Fruit fly (Drosophila melanogaster) whole organism, embryonic: ENCODE data around the gene PK1-R.

Experiments used
- Abd-B ChIP-seq: fragments of 200-800 bp; sonication (Bioruptor generic); optimal IDR thresholded peaks from 2 replicates; lab custom pipeline; 2018; ENCODE audit warnings: missing biosample characterization, mild to moderate bottlenecking, missing genetic modification characterization, moderate library complexity
- Bgb ChIP-seq: fragments of 200-800 bp; sonication (Bioruptor generic); IDR thresholded peaks from 2 replicates; pipeline ENCODE4 v1.3.6; 2022; ENCODE audit warnings: missing biosample characterization, missing genetic modification characterization; ENCODE audit not compliant: partially characterized antibody
- CG10267 ChIP-seq: fragments of 200-800 bp; sonication (Bioruptor generic); optimal IDR thresholded peaks from 2 replicates; lab custom pipeline; 2018; ENCODE audit warnings: missing biosample characterization, mild to moderate bottlenecking, missing genetic modification characterization, moderate library complexity
- CG11398 ChIP-seq: fragments of 200-800 bp; sonication (Bioruptor generic); optimal IDR thresholded peaks from 2 replicates; lab custom pipeline; 2016; ENCODE audit warnings: missing biosample characterization, missing genetic modification characterization
- CG11695 ChIP-seq: fragments of 200-800 bp; sonication (Bioruptor generic); IDR thresholded peaks from 3 replicates; pipeline ENCODE4 v1.3.6; 2022; ENCODE audit warnings: missing biosample characterization, missing genetic modification characterization
- CG12942 ChIP-seq: fragments of 200-800 bp; sonication (Bioruptor generic); optimal IDR thresholded peaks from 3 replicates; lab custom pipeline; 2016; ENCODE audit warnings: missing biosample characterization, missing genetic modification characterization
- CG13775 ChIP-seq: fragments of 200-800 bp; sonication (Bioruptor generic); optimal IDR thresholded peaks from 3 replicates; lab custom pipeline; 2017; ENCODE audit warnings: missing biosample characterization, mild to moderate bottlenecking, missing genetic modification characterization
- CG1647 ChIP-seq: fragments of 200-800 bp; sonication (Bioruptor generic); optimal IDR thresholded peaks from 3 replicates; lab custom pipeline; 2016; ENCODE audit warnings: missing biosample characterization, missing genetic modification characterization
- CG17912 ChIP-seq: fragments of 200-800 bp; sonication (Bioruptor generic); optimal IDR thresholded peaks from 2 replicates; lab custom pipeline; 2018; ENCODE audit warnings: missing biosample characterization, mild to moderate bottlenecking, missing genetic modification characterization
- CG30403 ChIP-seq: fragments of 200-800 bp; sonication (Bioruptor generic); optimal IDR thresholded peaks from 3 replicates; lab custom pipeline; 2016; ENCODE audit warnings: missing biosample characterization, missing genetic modification characterization
- CG30431 ChIP-seq: fragments of 200-800 bp; sonication (Bioruptor generic); optimal IDR thresholded peaks from 2 replicates; lab custom pipeline; 2017; ENCODE audit warnings: missing biosample characterization, missing genetic modification characterization
- CG31224 ChIP-seq: fragments of 200-800 bp; sonication (Bioruptor generic); IDR thresholded peaks from 2 replicates; pipeline ENCODE4 v1.3.6; 2022; ENCODE audit warnings: missing biosample characterization, missing genetic modification characterization
- CG34224 ChIP-seq: fragments of 200-800 bp; sonication (Bioruptor generic); IDR thresholded peaks from 3 replicates; pipeline ENCODE4 v1.3.6; 2022; ENCODE audit warnings: missing biosample characterization, missing genetic modification characterization; ENCODE audit not compliant: partially characterized antibody
- CG3847 ChIP-seq: fragments of 200-800 bp; sonication (Bioruptor generic); IDR thresholded peaks from 2 replicates; pipeline ENCODE4 v1.3.6; 2022; ENCODE audit warnings: missing biosample characterization, missing genetic modification characterization
- CG6654 ChIP-seq: fragments of 200-800 bp; sonication (Bioruptor generic); optimal IDR thresholded peaks from 2 replicates; lab custom pipeline; 2017; ENCODE audit warnings: missing biosample characterization, mild to moderate bottlenecking, missing genetic modification characterization
- CG7357 ChIP-seq: fragments of 200-800 bp; sonication (Bioruptor generic); IDR thresholded peaks from 3 replicates; pipeline ENCODE4 v1.3.6; 2022; ENCODE audit warnings: missing biosample characterization, missing genetic modification characterization
- CG7786 ChIP-seq: fragments of 200-800 bp; sonication (Bioruptor generic); optimal IDR thresholded peaks from 2 replicates; lab custom pipeline; 2016; ENCODE audit warnings: missing biosample characterization, missing genetic modification characterization
- CG8290 ChIP-seq, 3 experiments: fragments of 200-800 bp; sonication (Bioruptor generic); optimal IDR thresholded peaks; 2 replicates each; lab custom pipeline; 2016 to 2019; ENCODE audit warnings: missing biosample characterization in 3 of 3, missing genetic modification characterization in 3 of 3, mild to moderate bottlenecking in 2 of 3, moderate library complexity in 1 of 3
- CG9437 ChIP-seq: fragments of 200-800 bp; sonication (Bioruptor generic); optimal IDR thresholded peaks from 2 replicates; lab custom pipeline; 2018; ENCODE audit warnings: missing biosample characterization, mild to moderate bottlenecking, missing genetic modification characterization
- D ChIP-seq, 2 experiments: fragments of 200-800 bp in 1 of 2; fragments of >200 bp in 1 of 2; sonication (Bioruptor generic) in 1 of 2; optimal IDR thresholded peaks; 2 replicates in 1 of 2; 3 replicates in 1 of 2; lab custom pipeline; 2017; ENCODE audit warnings: mild to moderate bottlenecking in 1 of 2, missing biosample characterization in 1 of 2, missing genetic modification characterization in 1 of 2, missing genetic modification reagents in 1 of 2
- Hr78 ChIP-seq, 2 experiments: fragments of 200-800 bp in 1 of 2; fragments of >200 bp in 1 of 2; sonication (Bioruptor generic) in 1 of 2; optimal IDR thresholded peaks; 2 replicates each; lab custom pipeline; 2017 to 2019; ENCODE audit warnings: missing biosample characterization in 2 of 2, missing genetic modification characterization in 2 of 2, mild to moderate bottlenecking in 1 of 2, moderate library complexity in 1 of 2
- Lim3 ChIP-seq: fragments of 200-800 bp; sonication (Bioruptor generic); IDR thresholded peaks from 2 replicates; pipeline ENCODE4 v1.3.6; 2022; ENCODE audit warnings: missing biosample characterization, missing genetic modification characterization
- MBD-R2 ChIP-seq: fragments of 200-800 bp; sonication (Bioruptor generic); IDR thresholded peaks from 2 replicates; pipeline ENCODE4 v1.3.6; 2022; ENCODE audit warnings: missing biosample characterization, missing genetic modification characterization
- NC2α ChIP-seq: fragments of 200-800 bp; sonication (Bioruptor generic); optimal IDR thresholded peaks from 2 replicates; lab custom pipeline; 2016; ENCODE audit warnings: missing biosample characterization, missing genetic modification characterization
- NC2β ChIP-seq: fragments of 200-800 bp; sonication (Bioruptor generic); optimal IDR thresholded peaks from 2 replicates; lab custom pipeline; 2016; ENCODE audit warnings: missing biosample characterization, missing genetic modification characterization
- Nf-YA ChIP-seq: fragments of 200-800 bp; sonication (Bioruptor generic); IDR thresholded peaks from 2 replicates; pipeline ENCODE4 v1.3.6; 2022; ENCODE audit warnings: missing biosample characterization, missing genetic modification characterization
- Optix ChIP-seq: fragments of 200-800 bp; sonication (Bioruptor generic); IDR thresholded peaks from 3 replicates; pipeline ENCODE4 v1.3.6; 2022; ENCODE audit warnings: missing biosample characterization, missing genetic modification characterization
- Pdp1 ChIP-seq, 2 experiments: fragments of 200-800 bp; sonication (Bioruptor generic); optimal IDR thresholded peaks; 3 replicates each; lab custom pipeline; 2016; ENCODE audit warnings: missing biosample characterization in 2 of 2, missing genetic modification characterization in 2 of 2, mild to moderate bottlenecking in 1 of 2, moderate library complexity in 1 of 2
- Ptx1 ChIP-seq: fragments of 200-800 bp; sonication (Bioruptor generic); IDR thresholded peaks from 2 replicates; pipeline ENCODE4 v1.3.6; 2022; ENCODE audit warnings: missing biosample characterization, missing genetic modification characterization
- bowl ChIP-seq: fragments of 200-800 bp; sonication (Bioruptor generic); IDR thresholded peaks from 2 replicates; pipeline ENCODE4 v1.3.6; 2022; ENCODE audit warnings: missing biosample characterization, missing genetic modification characterization
- cato ChIP-seq: fragments of 200-800 bp; sonication (Bioruptor generic); optimal IDR thresholded peaks from 2 replicates; lab custom pipeline; 2016; ENCODE audit warnings: missing biosample characterization, missing genetic modification characterization, borderline replicate concordance
- croc ChIP-seq: fragments of 200-800 bp; sonication (Bioruptor generic); conservative IDR thresholded peaks from 3 replicates; pipeline ENCODE4 v1.3.6; 2022; ENCODE audit warnings: missing biosample characterization, missing genetic modification characterization
- crp ChIP-seq, 2 experiments: fragments of 200-800 bp; sonication (Bioruptor generic); optimal IDR thresholded peaks; 2 replicates in 1 of 2; 3 replicates in 1 of 2; lab custom pipeline; 2017; ENCODE audit warnings: missing biosample characterization in 2 of 2, missing genetic modification characterization in 2 of 2, mild to moderate bottlenecking in 1 of 2, moderate library complexity in 1 of 2
- da ChIP-seq: fragments of 200-800 bp; sonication (Bioruptor generic); optimal IDR thresholded peaks from 2 replicates; lab custom pipeline; 2016; ENCODE audit warnings: missing biosample characterization, missing genetic modification characterization
- eve ChIP-seq, 2 experiments: fragments of >200 bp; optimal IDR thresholded peaks; 2 replicates each; lab custom pipeline; 2017; ENCODE audit warnings: missing biosample characterization in 2 of 2, missing genetic modification characterization in 2 of 2
- ewg ChIP-seq: fragments of 200-800 bp; sonication (Bioruptor generic); optimal IDR thresholded peaks from 3 replicates; lab custom pipeline; 2017; ENCODE audit warnings: mild to moderate bottlenecking, missing biosample characterization, missing genetic modification reagents, missing genetic modification characterization
- fd64A ChIP-seq: fragments of 200-800 bp; sonication (Bioruptor generic); optimal IDR thresholded peaks from 3 replicates; lab custom pipeline; 2018; ENCODE audit warnings: missing biosample characterization, mild to moderate bottlenecking, missing genetic modification characterization
- gem ChIP-seq: fragments of 200-800 bp; sonication (Bioruptor generic); optimal IDR thresholded peaks from 2 replicates; lab custom pipeline; 2019; ENCODE audit warnings: missing biosample characterization, mild to moderate bottlenecking, missing genetic modification characterization, moderate library complexity
- ken ChIP-seq: fragments of 200-800 bp; sonication (Bioruptor generic); IDR thresholded peaks from 3 replicates; pipeline ENCODE4 v1.3.6; 2022; ENCODE audit warnings: missing biosample characterization, missing genetic modification characterization
- klu ChIP-seq: fragments of 200-800 bp; sonication (Bioruptor generic); IDR thresholded peaks from 2 replicates; pipeline ENCODE4 v1.3.6; 2022; ENCODE audit warnings: missing biosample characterization, missing genetic modification characterization
- knrl ChIP-seq: fragments of 200-800 bp; sonication (Bioruptor generic); IDR thresholded peaks from 3 replicates; pipeline ENCODE4 v1.3.6; 2022; ENCODE audit warnings: missing biosample characterization, missing genetic modification characterization; ENCODE audit not compliant: partially characterized antibody
- nerfin-2 ChIP-seq: fragments of 200-800 bp; sonication (Bioruptor generic); IDR thresholded peaks from 2 replicates; pipeline ENCODE4 v1.3.6; 2022; ENCODE audit warnings: missing biosample characterization, missing genetic modification characterization; ENCODE audit not compliant: partially characterized antibody
- pan ChIP-seq, 4 experiments: fragments of >200 bp in 3 of 4; fragments of 200-800 bp in 1 of 4; sonication (Bioruptor generic) in 1 of 4; optimal IDR thresholded peaks in 3 of 4; IDR thresholded peaks in 1 of 4; 2 replicates each; pipeline versions ENCODE4 v1.3.6 to Lab custom; 2017 to 2022; ENCODE audit warnings: missing biosample characterization in 2 of 4, missing genetic modification characterization in 2 of 4, mixed read lengths in 1 of 4
- sim ChIP-seq: fragments of 200-800 bp; sonication (Bioruptor generic); IDR thresholded peaks from 2 replicates; pipeline ENCODE4 v1.3.6; 2022; ENCODE audit warnings: missing biosample characterization, missing genetic modification characterization
- stc ChIP-seq: fragments of 200-800 bp; sonication (Bioruptor generic); IDR thresholded peaks from 2 replicates; pipeline ENCODE4 v1.3.6; 2022; ENCODE audit warnings: missing biosample characterization, missing genetic modification characterization
- sug ChIP-seq: fragments of 200-800 bp; optimal IDR thresholded peaks from 2 replicates; lab custom pipeline; 2019; ENCODE audit warnings: missing biosample characterization, mild to moderate bottlenecking, missing genetic modification characterization, moderate library complexity
- wor ChIP-seq: fragments of 200-800 bp; sonication (Bioruptor generic); IDR thresholded peaks from 2 replicates; pipeline ENCODE4 v1.3.6; 2022; ENCODE audit warnings: missing biosample characterization, missing genetic modification characterization

Gene PK1-R

DNA sequence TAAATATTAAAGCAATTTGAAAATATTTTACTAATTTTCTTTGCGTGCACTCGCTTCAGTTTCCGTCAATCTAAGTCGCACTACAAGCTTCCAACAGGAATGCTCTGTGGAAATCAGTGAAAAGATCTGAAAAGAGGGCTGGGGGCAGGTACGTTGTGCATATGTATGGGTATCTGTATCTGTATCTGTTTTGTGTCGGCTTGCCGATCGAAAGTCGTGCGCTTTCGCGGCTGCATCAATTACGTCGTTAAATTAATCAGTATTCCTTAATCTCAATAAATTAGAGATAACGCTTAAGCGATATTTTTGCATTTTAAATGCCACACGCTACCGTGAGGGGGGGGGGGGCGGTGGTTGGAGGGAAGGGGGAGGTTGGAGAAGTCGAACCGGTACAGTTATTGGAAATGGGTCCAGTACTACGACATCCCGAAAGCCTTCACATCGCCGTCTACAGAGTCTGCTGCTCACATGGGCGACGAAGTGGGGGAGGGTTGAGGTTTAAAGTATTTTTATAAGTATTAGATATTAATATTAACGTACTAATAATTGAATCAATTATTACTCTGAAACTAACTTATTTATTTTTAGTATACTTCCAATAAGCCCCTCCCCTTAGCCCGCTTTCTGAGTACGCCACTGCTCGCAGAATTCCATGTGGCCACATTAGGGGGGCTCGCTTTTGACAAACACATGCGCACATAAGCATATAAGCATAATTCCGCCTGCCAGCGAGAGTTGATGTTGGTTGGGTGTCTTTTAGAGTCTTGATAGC is 49.7 kb downstream of the PK1-R start (continued):
- peak; percentile 96 for TF ChIP-seq CG30403
- no peak for TF ChIP-seq pan (optimal IDR thresholded peaks at IDR 0.05; lab: Kevin White, UChicago)
- TF ChIP-seq pan (GFP tag; optimal IDR thresholded peaks at IDR 0.05 in 1 of 2, IDR thresholded peaks at IDR 0.05 in 1 of 2) = peak in 1 of 2 experiments; percentile 98
- TF ChIP-seq Nf-YA = peak; percentile 93
- TF ChIP-seq Pdp1 (GFP tag; optimal IDR thresholded peaks at IDR 0.05; lab: Kevin White, UChicago) = peak; percentile 73 to 81
- peak; percentile 94 for TF ChIP-seq sim (GFP tag; lab: Robert Waterston, UW)
- TF ChIP-seq CG34224 = no peak
- TF ChIP-seq klu (GFP tag; lab: Robert Waterston, UW) = peak; percentile 97
- peak; percentile 97 for TF ChIP-seq CG11695
- peak; percentile 99 for TF ChIP-seq CG3847
- peak; percentile 89 for TF ChIP-seq CG10267
- TF ChIP-seq D (optimal IDR thresholded peaks at IDR 0.05; lab: Kevin White, UChicago) = no peak
- TF ChIP-seq D (GFP tag; optimal IDR thresholded peaks at IDR 0.05; lab: Kevin White, UChicago) = peak; percentile 94
- TF ChIP-seq CG17912 (GFP tag; lab: Kevin White, UChicago) = peak; percentile 69
- no peak for TF ChIP-seq knrl
- TF ChIP-seq fd64A (GFP tag; lab: Kevin White, UChicago) = peak; percentile 93
- peak; percentile 88 for TF ChIP-seq CG6654 (GFP tag; lab: Kevin White, UChicago)
- TF ChIP-seq croc (GFP tag; lab: Robert Waterston, UW) = peak; percentile 95
- peak; percentile 36 for TF ChIP-seq CG11398 (GFP tag; lab: Kevin White, UChicago)
- peak; percentile 97 for TF ChIP-seq CG31224 (GFP tag; lab: Robert Waterston, UW)
- TF ChIP-seq Ptx1 (GFP tag; lab: Robert Waterston, UW) = peak; percentile 98
- TF ChIP-seq Abd-B = peak; percentile 97
- peak; percentile 89 for TF ChIP-seq cato (GFP tag; lab: Kevin White, UChicago)
- peak; percentile 27 for TF ChIP-seq NC2α (GFP tag; lab: Kevin White, UChicago)
- TF ChIP-seq stc (GFP tag; lab: Robert Waterston, UW) = peak; percentile 97
- TF ChIP-seq ewg (GFP tag; lab: Kevin White, UChicago) = peak; percentile 95
- peak; percentile 90 for TF ChIP-seq CG1647 (GFP tag; lab: Kevin White, UChicago)
- peak; percentile 96 for TF ChIP-seq CG13775 (GFP tag; lab: Kevin White, UChicago)
- TF ChIP-seq CG7357 (GFP tag; lab: Robert Waterston, UW) = peak; percentile 92
- peak; percentile 95 for TF ChIP-seq CG12942 (GFP tag; lab: Kevin White, UChicago)
- peak; percentile 97 for TF ChIP-seq Optix (GFP tag; lab: Robert Waterston, UW)
- TF ChIP-seq ken (GFP tag; lab: Robert Waterston, UW) = peak; percentile 97
- peak; percentile 93 for TF ChIP-seq Lim3 (GFP tag; lab: Robert Waterston, UW)
- TF ChIP-seq bowl (GFP tag; lab: Robert Waterston, UW) = peak; percentile 95
- peak; percentile 97 for TF ChIP-seq gem
- TF ChIP-seq nerfin-2 (GFP tag; lab: Robert Waterston, UW) = no peak
- TF ChIP-seq NC2β (GFP tag; lab: Kevin White, UChicago) = peak; percentile 45
- peak in 1 of 2 experiments; percentile 61 for TF ChIP-seq crp (GFP tag; optimal IDR thresholded peaks at IDR 0.05; lab: Kevin White, UChicago)
- TF ChIP-seq CG8290 (GFP tag; optimal IDR thresholded peaks at IDR 0.05; lab: Kevin White, UChicago) = peak; percentile 74
- TF ChIP-seq CG8290 (tag; optimal IDR thresholded peaks at IDR 0.05; lab: Kevin White, UChicago) = peak in 1 of 2 experiments; percentile 97
- TF ChIP-seq CG7786 (GFP tag; lab: Kevin White, UChicago) = peak; percentile 79
- TF ChIP-seq CG30431 = peak; percentile 90
- peak; percentile 95 for TF ChIP-seq sug
- no peak for TF ChIP-seq Bgb (GFP tag; lab: Robert Waterston, UW)
- peak; percentile 89 for TF ChIP-seq CG9437
- peak; percentile 95 for TF ChIP-seq wor (GFP tag; lab: Robert Waterston, UW)
- peak in 1 of 2 experiments; percentile 94 for TF ChIP-seq eve (GFP tag; optimal IDR thresholded peaks at IDR 0.05; lab: Kevin White, UChicago)
- TF ChIP-seq Hr78 (GFP tag; optimal IDR thresholded peaks at IDR 0.05; lab: Kevin White, UChicago) = peak in 1 of 2 experiments; percentile 63
- no peak for TF ChIP-seq da
- peak; percentile 98 for TF ChIP-seq MBD-R2 (GFP tag; lab: Robert Waterston, UW)
